Worm (Caenorhabditis elegans): ENCODE measurements around the gene T25B9.5.

DNA sequence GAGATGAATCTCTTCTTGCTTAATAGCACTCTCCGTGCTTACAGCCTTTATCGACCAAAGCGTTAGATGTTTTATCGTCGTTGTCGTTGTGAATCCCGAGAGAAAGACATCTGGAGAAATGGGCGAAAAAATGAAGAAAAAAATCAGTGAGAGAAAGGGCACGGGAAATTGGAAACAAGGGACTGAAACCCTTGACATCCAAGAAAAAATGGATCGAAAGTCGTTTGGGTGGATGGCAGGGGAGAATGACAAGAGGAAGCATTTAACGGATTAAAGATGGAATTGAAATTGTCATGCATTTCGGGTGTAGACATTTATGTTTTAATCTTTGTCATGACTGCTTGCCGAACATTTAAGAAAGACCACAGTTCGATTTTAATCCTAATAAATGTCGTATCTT is 19.2 kb upstream of the T25B9.5 start, which contains the start of gene inpp-1:
- TF ChIP-seq pqm-1 (tag; optimal IDR thresholded peaks at IDR 0.05) (no peak), lin-38 (GFP tag; IDR thresholded peaks at IDR 0.05) (no peak), fkh-10 (GFP tag; optimal IDR thresholded peaks at IDR 0.05) (no peak), daf-12 (tag; optimal IDR thresholded peaks at IDR 0.05) (no peak), spr-3 (GFP tag; optimal IDR thresholded peaks at IDR 0.05) (no peak), skn-1 (tag; optimal IDR thresholded peaks at IDR 0.05) (no peak), unc-130 (GFP tag; optimal IDR thresholded peaks at IDR 0.05) (no peak), nhr-11 (tag; optimal IDR thresholded peaks at IDR 0.05) (no peak), nhr-25 (tag; optimal IDR thresholded peaks at IDR 0.05; ENCODE audit: borderline replicate concordance, insufficient read depth) (no peak), nhr-237 (tag; optimal IDR thresholded peaks at IDR 0.05) (no peak), pha-4 (GFP tag; IDR thresholded peaks at IDR 0.05) (no peak), pha-4 (tag; optimal IDR thresholded peaks at IDR 0.05) (no peak)

All from whole organism, L4 larva.